Fruit fly (Drosophila melanogaster) whole organism, embryonic: ENCODE results near the gene roq.

Source experiments
- Bgb ChIP-seq: fragments of 200-800 bp; sonication (Bioruptor generic); IDR thresholded peaks from 2 replicates; pipeline ENCODE4 v1.3.6; 2022; ENCODE audit warnings: missing biosample characterization, missing genetic modification characterization; ENCODE audit not compliant: partially characterized antibody
- CG10543 ChIP-seq: fragments of 200-800 bp; sonication (Bioruptor generic); optimal IDR thresholded peaks from 3 replicates; lab custom pipeline; 2017; ENCODE audit warnings: missing biosample characterization, mild to moderate bottlenecking, missing genetic modification characterization, moderate library complexity
- CG12391 ChIP-seq: fragments of 200-800 bp; sonication (Bioruptor generic); optimal IDR thresholded peaks from 3 replicates; lab custom pipeline; 2018; ENCODE audit warnings: missing biosample characterization, mild to moderate bottlenecking, missing genetic modification characterization, moderate library complexity
- CG12769 ChIP-seq: fragments of 200-800 bp; sonication (Bioruptor generic); optimal IDR thresholded peaks from 2 replicates; lab custom pipeline; 2019; ENCODE audit warnings: missing biosample characterization, mild to moderate bottlenecking, missing genetic modification characterization, moderate library complexity
- CG14710 ChIP-seq: fragments of 200-800 bp; sonication (Bioruptor generic); optimal IDR thresholded peaks from 3 replicates; lab custom pipeline; 2019; ENCODE audit warnings: missing biosample characterization, mild to moderate bottlenecking, missing genetic modification characterization, moderate library complexity
- CG14860 ChIP-seq: fragments of 200-800 bp; sonication (Bioruptor generic); IDR thresholded peaks from 3 replicates; pipeline ENCODE4 v1.3.6; 2022; ENCODE audit warnings: missing biosample characterization, missing genetic modification characterization; ENCODE audit not compliant: partially characterized antibody
- CG1529 ChIP-seq: fragments of 200-800 bp; sonication (Bioruptor generic); optimal IDR thresholded peaks from 3 replicates; lab custom pipeline; 2018; ENCODE audit warnings: missing biosample characterization, missing genetic modification characterization
- CG15601 ChIP-seq: fragments of 200-800 bp; sonication (Bioruptor generic); optimal IDR thresholded peaks from 3 replicates; lab custom pipeline; 2019; ENCODE audit warnings: missing biosample characterization, mild to moderate bottlenecking, missing genetic modification characterization, moderate library complexity
- CG1603 ChIP-seq: fragments of 200-800 bp; sonication (Bioruptor generic); optimal IDR thresholded peaks from 2 replicates; lab custom pipeline; 2019; ENCODE audit warnings: missing biosample characterization, mild to moderate bottlenecking, missing genetic modification characterization, moderate library complexity
- CG18599 ChIP-seq: fragments of 200-800 bp; sonication (Bioruptor generic); optimal IDR thresholded peaks from 3 replicates; lab custom pipeline; 2017; ENCODE audit warnings: missing biosample characterization, missing genetic modification characterization, mild to moderate bottlenecking, moderate library complexity, missing genetic modification reagents
- CG2116 ChIP-seq: fragments of 200-800 bp; sonication (Bioruptor generic); optimal IDR thresholded peaks from 3 replicates; lab custom pipeline; 2018; ENCODE audit warnings: missing biosample characterization, mild to moderate bottlenecking, missing genetic modification characterization
- CG2678 ChIP-seq: fragments of 200-800 bp; sonication (Bioruptor generic); optimal IDR thresholded peaks from 3 replicates; lab custom pipeline; 2019; ENCODE audit warnings: missing biosample characterization, mild to moderate bottlenecking, missing genetic modification characterization, moderate library complexity
- CG2712 ChIP-seq: fragments of 200-800 bp; optimal IDR thresholded peaks from 3 replicates; lab custom pipeline; 2019; ENCODE audit warnings: missing biosample characterization, mild to moderate bottlenecking, missing genetic modification characterization, moderate library complexity
- CG3847 ChIP-seq: fragments of 200-800 bp; sonication (Bioruptor generic); IDR thresholded peaks from 2 replicates; pipeline ENCODE4 v1.3.6; 2022; ENCODE audit warnings: missing biosample characterization, missing genetic modification characterization
- CG7839 ChIP-seq: fragments of 200-800 bp; sonication (Bioruptor generic); optimal IDR thresholded peaks from 3 replicates; lab custom pipeline; 2018; ENCODE audit warnings: missing biosample characterization, mild to moderate bottlenecking, missing genetic modification characterization, moderate library complexity
- CG9437 ChIP-seq: fragments of 200-800 bp; sonication (Bioruptor generic); optimal IDR thresholded peaks from 2 replicates; lab custom pipeline; 2018; ENCODE audit warnings: missing biosample characterization, mild to moderate bottlenecking, missing genetic modification characterization
- CG9797 ChIP-seq: fragments of 200-800 bp; sonication (Bioruptor generic); optimal IDR thresholded peaks from 3 replicates; lab custom pipeline; 2018; ENCODE audit warnings: missing biosample characterization, mild to moderate bottlenecking, missing genetic modification characterization
- CrebB ChIP-seq: fragments of 200-800 bp; sonication (Bioruptor generic); optimal IDR thresholded peaks from 3 replicates; lab custom pipeline; 2018; ENCODE audit warnings: missing biosample characterization, mild to moderate bottlenecking, missing genetic modification characterization
- Dbx ChIP-seq: fragments of 200-800 bp; sonication (Bioruptor generic); IDR thresholded peaks from 3 replicates; pipeline ENCODE4 v1.3.6; 2022; ENCODE audit warnings: missing biosample characterization, missing genetic modification characterization
- E2f2 ChIP-seq: fragments of 200-800 bp; sonication (Bioruptor generic); IDR thresholded peaks from 2 replicates; pipeline ENCODE4 v1.3.6; 2022; ENCODE audit warnings: missing biosample characterization, missing genetic modification characterization
- Ets97D ChIP-seq: fragments of 200-800 bp; sonication (Bioruptor generic); optimal IDR thresholded peaks from 3 replicates; lab custom pipeline; 2016; ENCODE audit warnings: missing biosample characterization, missing genetic modification characterization
- HmgZ ChIP-seq: fragments of 200-800 bp; sonication (Bioruptor generic); optimal IDR thresholded peaks from 2 replicates; lab custom pipeline; 2018; ENCODE audit warnings: missing biosample characterization, mild to moderate bottlenecking, missing genetic modification characterization
- Neu2 ChIP-seq: fragments of 200-800 bp; sonication (Bioruptor generic); optimal IDR thresholded peaks from 3 replicates; lab custom pipeline; 2016; ENCODE audit warnings: missing biosample characterization, missing genetic modification characterization, borderline replicate concordance
- Ravus ChIP-seq: fragments of 200-800 bp; sonication (Bioruptor generic); IDR thresholded peaks from 2 replicates; pipeline ENCODE4 v1.3.6; 2022; ENCODE audit warnings: missing biosample characterization, missing genetic modification characterization
- Rx ChIP-seq: fragments of 200-800 bp; sonication (Bioruptor generic); IDR thresholded peaks from 2 replicates; pipeline ENCODE4 v1.3.6; 2022; ENCODE audit warnings: missing biosample characterization, missing genetic modification characterization
- Trl ChIP-seq, 3 experiments: fragments of >200 bp in 2 of 3; fragments of 200-800 bp in 1 of 3; sonication (Bioruptor generic) in 1 of 3; optimal IDR thresholded peaks; 2 replicates in 1 of 3; 3 replicates in 2 of 3; lab custom pipeline; 2016 to 2017; ENCODE audit warnings: missing biosample characterization in 1 of 3, missing genetic modification characterization in 1 of 3
- Xbp1 ChIP-seq: fragments of 200-800 bp; sonication (Bioruptor generic); optimal IDR thresholded peaks from 3 replicates; lab custom pipeline; 2016; ENCODE audit warnings: missing biosample characterization, mild to moderate bottlenecking, missing genetic modification characterization
- aop ChIP-seq: fragments of 200-800 bp; sonication (Bioruptor generic); IDR thresholded peaks from 2 replicates; pipeline ENCODE4 v1.3.6; 2022; ENCODE audit warnings: missing biosample characterization, missing genetic modification characterization
- bbx ChIP-seq: fragments of 200-800 bp; sonication (Bioruptor generic); IDR thresholded peaks from 2 replicates; pipeline ENCODE4 v1.3.6; 2022; ENCODE audit warnings: missing biosample characterization, missing genetic modification characterization; ENCODE audit not compliant: partially characterized antibody
- exex ChIP-seq: fragments of 200-800 bp; sonication (Bioruptor generic); optimal IDR thresholded peaks from 4 replicates; lab custom pipeline; 2018; ENCODE audit warnings: missing biosample characterization, mild to moderate bottlenecking, missing genetic modification characterization, moderate library complexity
- gfzf ChIP-seq: fragments of 200-800 bp; sonication (Bioruptor generic); optimal IDR thresholded peaks from 2 replicates; lab custom pipeline; 2016; ENCODE audit warnings: missing biosample characterization, mild to moderate bottlenecking, missing genetic modification characterization, moderate library complexity
- grau ChIP-seq: fragments of 200-800 bp; optimal IDR thresholded peaks from 3 replicates; lab custom pipeline; 2019; ENCODE audit warnings: missing biosample characterization, mild to moderate bottlenecking, missing genetic modification characterization, moderate library complexity
- hb ChIP-seq: fragments of 200-800 bp; sonication (Bioruptor generic); IDR thresholded peaks from 3 replicates; pipeline ENCODE4 v1.3.6; 2022; ENCODE audit warnings: missing biosample characterization, missing genetic modification characterization; ENCODE audit not compliant: partially characterized antibody
- knrl ChIP-seq: fragments of 200-800 bp; sonication (Bioruptor generic); IDR thresholded peaks from 3 replicates; pipeline ENCODE4 v1.3.6; 2022; ENCODE audit warnings: missing biosample characterization, missing genetic modification characterization; ENCODE audit not compliant: partially characterized antibody
- lola ChIP-seq, 3 experiments: fragments of >200 bp in 2 of 3; fragments of 200-800 bp in 1 of 3; sonication (Bioruptor generic) in 1 of 3; optimal IDR thresholded peaks; 2 replicates each; lab custom pipeline; 2017 to 2019; ENCODE audit warnings: missing biosample characterization in 3 of 3, missing genetic modification characterization in 3 of 3, mild to moderate bottlenecking in 1 of 3, moderate library complexity in 1 of 3
- mld ChIP-seq: fragments of 200-800 bp; sonication (Bioruptor generic); IDR thresholded peaks from 3 replicates; pipeline ENCODE4 v1.3.6; 2022; ENCODE audit warnings: missing biosample characterization, missing genetic modification characterization; ENCODE audit not compliant: partially characterized antibody
- nmo ChIP-seq: fragments of 200-800 bp; sonication (Bioruptor generic); optimal IDR thresholded peaks from 2 replicates; lab custom pipeline; 2018; ENCODE audit warnings: missing biosample characterization, mild to moderate bottlenecking, missing genetic modification characterization, moderate library complexity
- phol ChIP-seq: fragments of 200-800 bp; sonication (Bioruptor generic); optimal IDR thresholded peaks from 3 replicates; lab custom pipeline; 2018; ENCODE audit warnings: missing biosample characterization, mild to moderate bottlenecking, missing genetic modification characterization, moderate library complexity
- pzg ChIP-seq: fragments of 200-800 bp; sonication (Bioruptor generic); optimal IDR thresholded peaks from 3 replicates; lab custom pipeline; 2018; ENCODE audit warnings: missing biosample characterization, mild to moderate bottlenecking, missing genetic modification characterization, moderate library complexity
- stwl ChIP-seq: fragments of 200-800 bp; sonication (Bioruptor generic); optimal IDR thresholded peaks from 3 replicates; lab custom pipeline; 2018; ENCODE audit warnings: missing biosample characterization, mild to moderate bottlenecking, missing genetic modification characterization, moderate library complexity
- tna ChIP-seq: fragments of 200-800 bp; sonication (Bioruptor generic); IDR thresholded peaks from 2 replicates; pipeline ENCODE4 v1.3.6; 2022; ENCODE audit warnings: missing biosample characterization, missing genetic modification characterization; ENCODE audit not compliant: partially characterized antibody
- trem ChIP-seq: fragments of 200-800 bp; optimal IDR thresholded peaks from 3 replicates; lab custom pipeline; 2019; ENCODE audit warnings: missing biosample characterization, mild to moderate bottlenecking, missing genetic modification characterization, moderate library complexity
- tup ChIP-seq: fragments of 200-800 bp; sonication (Bioruptor generic); optimal IDR thresholded peaks from 2 replicates; lab custom pipeline; 2016; ENCODE audit warnings: missing biosample characterization, mild to moderate bottlenecking, missing genetic modification characterization, moderate library complexity
- unpg ChIP-seq: fragments of 200-800 bp; sonication (Bioruptor generic); optimal IDR thresholded peaks from 3 replicates; lab custom pipeline; 2018; ENCODE audit warnings: missing biosample characterization, mild to moderate bottlenecking, missing genetic modification characterization, moderate library complexity
- usp ChIP-seq: fragments of >200 bp; optimal IDR thresholded peaks from 2 replicates; lab custom pipeline; 2017; ENCODE audit warnings: missing biosample characterization, missing genetic modification characterization

Gene roq

dm6 chr3L:16377768-16378764 is at the start of gene roq:
Gene roq (minus strand): TSS chr3L:16378566.
- no peak for TF ChIP-seq CG18599 (GFP tag; lab: Kevin White, UChicago)
- TF ChIP-seq Trl (optimal IDR thresholded peaks at IDR 0.05; lab: Kevin White, UChicago) = peak; percentile 23 to 46
- TF ChIP-seq Trl (GFP tag; optimal IDR thresholded peaks at IDR 0.05; lab: Kevin White, UChicago) = no peak
- TF ChIP-seq knrl (GFP tag; lab: Robert Waterston, UW) = peak; percentile 50; the same call in 1 of the 3 replicates
- peak; percentile 50; the same call in 1 of the 3 replicates for TF ChIP-seq mld (GFP tag; lab: Robert Waterston, UW)
- peak; percentile 85 for TF ChIP-seq CG1603 (tag; lab: Kevin White, UChicago)
- peak; percentile 1 for TF ChIP-seq Xbp1 (GFP tag; lab: Kevin White, UChicago)
- TF ChIP-seq CG14710 (tag; lab: Kevin White, UChicago) = peak; percentile 57
- TF ChIP-seq usp (GFP tag; lab: Kevin White, UChicago) = no peak
- TF ChIP-seq Dbx (GFP tag; lab: Robert Waterston, UW) = 0 out of 3 replicates have a peak, but pooled peaks have one; percentile 46
- TF ChIP-seq pzg (GFP tag; lab: Kevin White, UChicago) = peak; percentile 94
- peak; percentile 70 for TF ChIP-seq Ets97D (GFP tag; lab: Kevin White, UChicago)
- peak; percentile 41; the same call in 1 of the 2 replicates for TF ChIP-seq CG3847 (GFP tag; lab: Robert Waterston, UW)
- peak; percentile 95 for TF ChIP-seq CG9797 (GFP tag; lab: Kevin White, UChicago)
- TF ChIP-seq grau (tag; lab: Kevin White, UChicago) = peak; percentile 36
- peak; percentile 41 for TF ChIP-seq CG2712 (tag; lab: Kevin White, UChicago)
- peak; percentile 49; the same call in 1 of the 3 replicates for TF ChIP-seq hb (GFP tag; lab: Robert Waterston, UW)
- peak; percentile 26 for TF ChIP-seq exex (tag; lab: Kevin White, UChicago)
- TF ChIP-seq Rx (GFP tag; lab: Robert Waterston, UW) = no peak
- TF ChIP-seq E2f2 (GFP tag; lab: Robert Waterston, UW) = peak; percentile 89
- TF ChIP-seq Bgb = peak; percentile 67
- peak; percentile 68 for TF ChIP-seq trem (tag; lab: Kevin White, UChicago)
- TF ChIP-seq Ravus (GFP tag; lab: Robert Waterston, UW) = no peak
- peak; percentile 52 for TF ChIP-seq phol
- TF ChIP-seq tna = peak; percentile 46
- TF ChIP-seq stwl = peak; percentile 88
- peak; percentile 24 for TF ChIP-seq CG12391 (tag; lab: Kevin White, UChicago)
- peak; percentile 57 for TF ChIP-seq nmo (GFP tag; lab: Kevin White, UChicago)
- TF ChIP-seq tup (GFP tag; lab: Kevin White, UChicago) = no peak
- TF ChIP-seq CG9437 (GFP tag; lab: Kevin White, UChicago) = peak; percentile 95
- TF ChIP-seq CG10543 (GFP tag; lab: Kevin White, UChicago) = no peak
- no peak for TF ChIP-seq CG7839
- TF ChIP-seq CrebB (tag; lab: Kevin White, UChicago) = peak; percentile 14
- TF ChIP-seq gfzf (GFP tag; lab: Kevin White, UChicago) = peak; percentile 96
- no peak for TF ChIP-seq unpg
- no peak for TF ChIP-seq Neu2
- TF ChIP-seq HmgZ = peak; percentile 58
- peak in 1 of 3 experiments; percentile 88 for TF ChIP-seq lola (GFP tag; optimal IDR thresholded peaks at IDR 0.05; lab: Kevin White, UChicago)
- no peak for TF ChIP-seq aop (GFP tag; lab: Robert Waterston, UW)
- peak; percentile 51 for TF ChIP-seq bbx (GFP tag; lab: Robert Waterston, UW)
- peak; percentile 87 for TF ChIP-seq CG2116
- peak; percentile 51; the same call in 2 of the 3 replicates for TF ChIP-seq CG14860 (GFP tag; lab: Robert Waterston, UW)
- peak; percentile 8 for TF ChIP-seq CG15601 (tag; lab: Kevin White, UChicago)
- TF ChIP-seq CG1529 = no peak
- TF ChIP-seq CG2678 (tag; lab: Kevin White, UChicago) = no peak
- TF ChIP-seq CG12769 (tag; lab: Kevin White, UChicago) = peak; percentile 38
